Worm (Caenorhabditis elegans) whole organism, L3 larva: Measurements from ENCODE around the gene str-175.

ENCODE experiments used
- ceh-28 ChIP-seq: fragments of 150-350 bp; optimal IDR thresholded peaks from 2 replicates; lab custom pipeline; 2014; ENCODE audit warnings: missing biosample characterization, missing genetic modification reagents, missing genetic modification characterization
- elt-2 ChIP-seq: sonication (generic microtip); optimal IDR thresholded peaks from 2 replicates; lab custom pipeline; 2016; ENCODE audit warnings: missing genetic modification reagents, mild to moderate bottlenecking, missing genetic modification characterization, missing compliant biosample characterization
- mml-1 ChIP-seq: fragments of 150-350 bp; sonication (generic microtip); optimal IDR thresholded peaks from 3 replicates; lab custom pipeline; 2014; ENCODE audit warnings: missing biosample characterization, missing genetic modification characterization
- tbx-2 ChIP-seq: sonication (generic microtip); optimal IDR thresholded peaks from 2 replicates; lab custom pipeline; 2016; ENCODE audit warnings: mild to moderate bottlenecking, missing genetic modification characterization, missing compliant biosample characterization

ce11 chrIV:4874603-4875002, 4.2 kb upstream of the str-175 start, which contains the start of gene str-174:
- TF ChIP-seq tbx-2 (tag; lab: Kevin White, UChicago): no peak
- no peak for TF ChIP-seq elt-2 (tag; lab: Kevin White, UChicago)
- no peak for TF ChIP-seq mml-1
- TF ChIP-seq ceh-28 (tag; lab: Kevin White, UChicago): no peak
